Fruit fly (Drosophila melanogaster) whole organism, embryonic: ENCODE measurements around the gene CG34056.

ENCODE experiments used
- Atf3 ChIP-seq: fragments of 200-800 bp; sonication (Bioruptor generic); optimal IDR thresholded peaks from 3 replicates; lab custom pipeline; 2016; ENCODE audit warnings: missing biosample characterization, missing genetic modification characterization
- BtbVII ChIP-seq: fragments of 200-800 bp; sonication (Bioruptor generic); optimal IDR thresholded peaks from 3 replicates; lab custom pipeline; 2017; ENCODE audit warnings: missing biosample characterization, mild to moderate bottlenecking, missing genetic modification characterization
- CG1024 ChIP-seq: fragments of 200-800 bp; sonication (Bioruptor generic); IDR thresholded peaks from 2 replicates; pipeline ENCODE4 v1.3.6; 2022; ENCODE audit warnings: missing biosample characterization, missing genetic modification characterization
- CG11560 ChIP-seq: fragments of 200-800 bp; sonication (Bioruptor generic); IDR thresholded peaks from 3 replicates; pipeline ENCODE4 v1.3.6; 2022; ENCODE audit warnings: missing biosample characterization, missing genetic modification characterization
- CG14965 ChIP-seq: fragments of 200-800 bp; sonication (Bioruptor generic); optimal IDR thresholded peaks from 2 replicates; lab custom pipeline; 2016; ENCODE audit warnings: missing biosample characterization, missing genetic modification characterization, borderline replicate concordance
- CG16813 ChIP-seq: fragments of 200-800 bp; sonication (Bioruptor generic); IDR thresholded peaks from 3 replicates; pipeline ENCODE4 v1.3.6; 2022; ENCODE audit warnings: missing biosample characterization, missing genetic modification characterization; ENCODE audit not compliant: partially characterized antibody
- CG17186 ChIP-seq: fragments of 200-800 bp; sonication (Bioruptor generic); optimal IDR thresholded peaks from 3 replicates; lab custom pipeline; 2017; ENCODE audit warnings: missing biosample characterization, missing genetic modification reagents, missing genetic modification characterization
- CG18599 ChIP-seq: fragments of 200-800 bp; sonication (Bioruptor generic); optimal IDR thresholded peaks from 3 replicates; lab custom pipeline; 2017; ENCODE audit warnings: missing biosample characterization, missing genetic modification characterization, mild to moderate bottlenecking, moderate library complexity, missing genetic modification reagents
- CG3065 ChIP-seq: fragments of 200-800 bp; sonication (Bioruptor generic); optimal IDR thresholded peaks from 2 replicates; lab custom pipeline; 2016; ENCODE audit warnings: missing biosample characterization, missing genetic modification characterization
- CG31224 ChIP-seq: fragments of 200-800 bp; sonication (Bioruptor generic); IDR thresholded peaks from 2 replicates; pipeline ENCODE4 v1.3.6; 2022; ENCODE audit warnings: missing biosample characterization, missing genetic modification characterization
- CG4424 ChIP-seq: fragments of 200-800 bp; sonication (Bioruptor generic); optimal IDR thresholded peaks from 3 replicates; lab custom pipeline; 2016; ENCODE audit warnings: missing biosample characterization, missing genetic modification characterization
- CG4820 ChIP-seq: fragments of 200-800 bp; sonication (Bioruptor generic); optimal IDR thresholded peaks from 3 replicates; lab custom pipeline; 2016; ENCODE audit warnings: missing biosample characterization, missing genetic modification characterization
- CG6254 ChIP-seq: fragments of 200-800 bp; sonication (Bioruptor generic); optimal IDR thresholded peaks from 3 replicates; lab custom pipeline; 2017; ENCODE audit warnings: mild to moderate bottlenecking, missing biosample characterization, missing genetic modification reagents, missing genetic modification characterization
- CG6689 ChIP-seq: fragments of 200-800 bp; sonication (Bioruptor generic); IDR thresholded peaks from 2 replicates; pipeline ENCODE4 v1.3.6; 2022; ENCODE audit warnings: missing biosample characterization, missing genetic modification characterization
- CG7271 ChIP-seq: fragments of 200-800 bp; sonication (Bioruptor generic); optimal IDR thresholded peaks from 2 replicates; lab custom pipeline; 2018; ENCODE audit warnings: missing biosample characterization, mild to moderate bottlenecking, missing genetic modification characterization, moderate library complexity
- CG7372 ChIP-seq: fragments of 200-800 bp; sonication (Bioruptor generic); IDR thresholded peaks from 2 replicates; pipeline ENCODE4 v1.3.6; 2022; ENCODE audit warnings: missing biosample characterization, missing genetic modification characterization
- CG8359 ChIP-seq: fragments of 200-800 bp; sonication (Bioruptor generic); optimal IDR thresholded peaks from 2 replicates; lab custom pipeline; 2017; ENCODE audit warnings: missing biosample characterization, mild to moderate bottlenecking, missing genetic modification characterization, borderline replicate concordance
- CG9437 ChIP-seq: fragments of 200-800 bp; sonication (Bioruptor generic); optimal IDR thresholded peaks from 2 replicates; lab custom pipeline; 2018; ENCODE audit warnings: missing biosample characterization, mild to moderate bottlenecking, missing genetic modification characterization
- CrebB ChIP-seq: fragments of 200-800 bp; sonication (Bioruptor generic); optimal IDR thresholded peaks from 3 replicates; lab custom pipeline; 2018; ENCODE audit warnings: missing biosample characterization, mild to moderate bottlenecking, missing genetic modification characterization
- Dbx ChIP-seq: fragments of 200-800 bp; sonication (Bioruptor generic); IDR thresholded peaks from 3 replicates; pipeline ENCODE4 v1.3.6; 2022; ENCODE audit warnings: missing biosample characterization, missing genetic modification characterization
- Dref ChIP-seq: fragments of 200-800 bp; sonication (Bioruptor generic); IDR thresholded peaks from 2 replicates; pipeline ENCODE4 v1.3.6; 2022; ENCODE audit warnings: missing biosample characterization, missing genetic modification characterization
- Drgx ChIP-seq: fragments of 200-800 bp; sonication (Bioruptor generic); IDR thresholded peaks from 2 replicates; pipeline ENCODE4 v1.3.6; 2022; ENCODE audit warnings: missing biosample characterization, missing genetic modification characterization
- Hr3 ChIP-seq: fragments of 200-800 bp; sonication (Bioruptor generic); optimal IDR thresholded peaks from 3 replicates; lab custom pipeline; 2016; ENCODE audit warnings: missing biosample characterization, missing genetic modification characterization
- Lhr ChIP-seq: fragments of 200-800 bp; sonication (Bioruptor generic); optimal IDR thresholded peaks from 3 replicates; lab custom pipeline; 2017; ENCODE audit warnings: mild to moderate bottlenecking, missing biosample characterization, missing genetic modification reagents, missing genetic modification characterization
- Max ChIP-seq: fragments of 200-800 bp; sonication (Bioruptor generic); optimal IDR thresholded peaks from 2 replicates; lab custom pipeline; 2016; ENCODE audit warnings: missing biosample characterization, mild to moderate bottlenecking, missing genetic modification characterization
- Ravus ChIP-seq: fragments of 200-800 bp; sonication (Bioruptor generic); IDR thresholded peaks from 2 replicates; pipeline ENCODE4 v1.3.6; 2022; ENCODE audit warnings: missing biosample characterization, missing genetic modification characterization
- Sry-δ ChIP-seq: fragments of 200-800 bp; sonication (Bioruptor generic); optimal IDR thresholded peaks from 2 replicates; lab custom pipeline; 2016; ENCODE audit warnings: missing biosample characterization, missing genetic modification characterization
- Taf1 ChIP-seq: fragments of 200-800 bp; sonication (Bioruptor generic); IDR thresholded peaks from 2 replicates; pipeline ENCODE4 v1.3.6; 2022; ENCODE audit warnings: missing biosample characterization, missing genetic modification characterization
- Tbp ChIP-seq: fragments of >200 bp; optimal IDR thresholded peaks from 2 replicates; lab custom pipeline; 2018; ENCODE audit warnings: missing biosample characterization, missing genetic modification characterization
- br ChIP-seq: fragments of >200 bp; optimal IDR thresholded peaks from 2 replicates; lab custom pipeline; 2017
- btn ChIP-seq: fragments of 200-800 bp; sonication (Bioruptor generic); optimal IDR thresholded peaks from 2 replicates; lab custom pipeline; 2016; ENCODE audit warnings: missing biosample characterization, missing genetic modification characterization
- dmrt11E ChIP-seq: fragments of 200-800 bp; sonication (Bioruptor generic); optimal IDR thresholded peaks from 3 replicates; lab custom pipeline; 2018; ENCODE audit warnings: missing biosample characterization, mild to moderate bottlenecking, missing genetic modification characterization, moderate library complexity
- dmrt99B ChIP-seq: fragments of 200-800 bp; sonication (Bioruptor generic); optimal IDR thresholded peaks from 2 replicates; lab custom pipeline; 2018; ENCODE audit warnings: missing biosample characterization, mild to moderate bottlenecking, missing genetic modification characterization, moderate library complexity
- fru ChIP-seq: fragments of >200 bp; optimal IDR thresholded peaks from 2 replicates; lab custom pipeline; 2017
- gfzf ChIP-seq: fragments of 200-800 bp; sonication (Bioruptor generic); optimal IDR thresholded peaks from 2 replicates; lab custom pipeline; 2016; ENCODE audit warnings: missing biosample characterization, mild to moderate bottlenecking, missing genetic modification characterization, moderate library complexity
- gsb ChIP-seq: fragments of 200-800 bp; sonication (Bioruptor generic); IDR thresholded peaks from 2 replicates; pipeline ENCODE4 v1.3.6; 2022; ENCODE audit warnings: missing biosample characterization, missing genetic modification characterization
- knrl ChIP-seq: fragments of 200-800 bp; sonication (Bioruptor generic); IDR thresholded peaks from 3 replicates; pipeline ENCODE4 v1.3.6; 2022; ENCODE audit warnings: missing biosample characterization, missing genetic modification characterization; ENCODE audit not compliant: partially characterized antibody
- mld ChIP-seq: fragments of 200-800 bp; sonication (Bioruptor generic); IDR thresholded peaks from 3 replicates; pipeline ENCODE4 v1.3.6; 2022; ENCODE audit warnings: missing biosample characterization, missing genetic modification characterization; ENCODE audit not compliant: partially characterized antibody
- nom ChIP-seq: fragments of 200-800 bp; sonication (Bioruptor generic); optimal IDR thresholded peaks from 2 replicates; lab custom pipeline; 2017; ENCODE audit warnings: missing biosample characterization, missing genetic modification characterization, mild to moderate bottlenecking, moderate library complexity, missing genetic modification reagents
- pho ChIP-seq: fragments of 200-800 bp; sonication (Bioruptor generic); optimal IDR thresholded peaks from 2 replicates; lab custom pipeline; 2016; ENCODE audit warnings: missing biosample characterization, missing genetic modification characterization
- sc ChIP-seq, 3 experiments: fragments of >200 bp in 2 of 3; fragments of 200-800 bp in 1 of 3; sonication (Bioruptor generic) in 1 of 3; optimal IDR thresholded peaks; 2 replicates in 2 of 3; 3 replicates in 1 of 3; lab custom pipeline; 2017; ENCODE audit warnings: mild to moderate bottlenecking in 1 of 3, missing biosample characterization in 1 of 3, missing genetic modification characterization in 1 of 3, missing genetic modification reagents in 1 of 3
- sd ChIP-seq: fragments of 200-800 bp; sonication (Bioruptor generic); optimal IDR thresholded peaks from 3 replicates; lab custom pipeline; 2018; ENCODE audit warnings: missing biosample characterization, mild to moderate bottlenecking, missing genetic modification characterization, moderate library complexity
- sna ChIP-seq: fragments of 200-800 bp; sonication (Bioruptor generic); IDR thresholded peaks from 2 replicates; pipeline ENCODE4 v1.3.6; 2022; ENCODE audit warnings: missing biosample characterization, missing genetic modification characterization; ENCODE audit not compliant: partially characterized antibody
- stwl ChIP-seq: fragments of 200-800 bp; sonication (Bioruptor generic); optimal IDR thresholded peaks from 3 replicates; lab custom pipeline; 2018; ENCODE audit warnings: missing biosample characterization, mild to moderate bottlenecking, missing genetic modification characterization, moderate library complexity
- sug ChIP-seq: fragments of 200-800 bp; optimal IDR thresholded peaks from 2 replicates; lab custom pipeline; 2019; ENCODE audit warnings: missing biosample characterization, mild to moderate bottlenecking, missing genetic modification characterization, moderate library complexity
- tin ChIP-seq: fragments of 200-800 bp; sonication (Bioruptor generic); optimal IDR thresholded peaks from 3 replicates; lab custom pipeline; 2016; ENCODE audit warnings: missing biosample characterization, missing genetic modification characterization
- trh ChIP-seq: fragments of 200-800 bp; sonication (Bioruptor generic); optimal IDR thresholded peaks from 2 replicates; lab custom pipeline; 2016; ENCODE audit warnings: missing biosample characterization, missing genetic modification characterization
- twi ChIP-seq: fragments of 200-800 bp; optimal IDR thresholded peaks from 2 replicates; lab custom pipeline; 2019; ENCODE audit warnings: missing biosample characterization, mild to moderate bottlenecking, missing genetic modification characterization, moderate library complexity
- tx ChIP-seq: fragments of 200-800 bp; sonication (Bioruptor generic); optimal IDR thresholded peaks from 2 replicates; lab custom pipeline; 2016; ENCODE audit warnings: missing biosample characterization, missing genetic modification characterization
- wdn ChIP-seq: fragments of 200-800 bp; sonication (Bioruptor generic); IDR thresholded peaks from 2 replicates; pipeline ENCODE4 v1.3.6; 2022; ENCODE audit warnings: missing biosample characterization, missing genetic modification characterization
- z ChIP-seq: fragments of 200-800 bp; sonication (Bioruptor generic); IDR thresholded peaks from 3 replicates; pipeline ENCODE4 v1.3.6; 2022; ENCODE audit warnings: missing biosample characterization, missing genetic modification characterization

CG34056 gene

DNA sequence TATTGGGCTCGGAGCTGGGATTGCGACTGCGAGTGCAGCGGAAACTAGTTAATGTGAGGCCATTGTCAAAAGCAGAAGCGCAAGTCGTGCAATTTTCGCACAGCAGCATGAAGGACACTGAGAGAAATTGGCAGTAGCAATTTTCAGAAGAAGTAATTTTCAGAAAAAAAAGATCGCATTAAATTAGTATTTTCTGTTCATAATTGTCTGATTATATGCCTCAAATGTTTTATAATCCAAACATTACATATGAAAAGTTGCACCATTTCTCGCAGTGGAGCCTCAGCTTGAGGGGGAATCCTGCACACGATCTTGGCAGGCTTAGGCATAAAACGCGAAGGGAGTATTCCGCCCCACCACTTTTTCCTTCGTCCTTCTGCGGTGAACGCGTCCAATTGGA lies 8.6 kb downstream of the CG34056 start (continued):
- TF ChIP-seq Max (GFP tag; lab: Kevin White, UChicago) (peak; percentile 43), Dref (GFP tag; lab: Robert Waterston, UW) (no peak), tx (GFP tag; lab: Kevin White, UChicago) (peak; percentile 39), sug (tag; lab: Kevin White, UChicago) (no peak), CG17186 (GFP tag; lab: Kevin White, UChicago) (no peak), pho (GFP tag; lab: Kevin White, UChicago) (no peak), CG6689 (peak; percentile 74), z (GFP tag; lab: Robert Waterston, UW) (no peak), dmrt11E (tag; lab: Kevin White, UChicago) (peak; percentile 91), trh (GFP tag; lab: Kevin White, UChicago) (no peak), CG18599 (GFP tag; lab: Kevin White, UChicago) (peak; percentile 52), br (lab: Kevin White, UChicago) (no peak), Dbx (GFP tag; lab: Robert Waterston, UW) (no peak), tin (peak; percentile 45), Taf1 (GFP tag; lab: Robert Waterston, UW) (no peak), knrl (GFP tag; lab: Robert Waterston, UW) (no peak), CG3065 (GFP tag; lab: Kevin White, UChicago) (peak; percentile 36), mld (GFP tag; lab: Robert Waterston, UW) (no peak), Atf3 (peak; percentile 38), CG4820 (GFP tag; lab: Kevin White, UChicago) (peak; percentile 79), CG31224 (GFP tag; lab: Robert Waterston, UW) (no peak), Lhr (peak; percentile 38), CG16813 (no peak), sc (optimal IDR thresholded peaks at IDR 0.05; lab: Kevin White, UChicago) (no peak), sc (GFP tag; optimal IDR thresholded peaks at IDR 0.05; lab: Kevin White, UChicago) (peak; percentile 49), BtbVII (no peak), sd (tag; lab: Kevin White, UChicago) (no peak), nom (GFP tag; lab: Kevin White, UChicago) (no peak), CG4424 (GFP tag; lab: Kevin White, UChicago) (peak; percentile 63), fru (lab: Kevin White, UChicago) (no peak), dmrt99B (tag; lab: Kevin White, UChicago) (peak; percentile 60), sna (GFP tag; lab: Robert Waterston, UW) (no peak), CG6254 (GFP tag; lab: Kevin White, UChicago) (peak; percentile 58), CrebB (tag; lab: Kevin White, UChicago) (peak; percentile 8), Tbp (GFP tag; lab: Kevin White, UChicago) (no peak), gfzf (GFP tag; lab: Kevin White, UChicago) (no peak), Ravus (GFP tag; lab: Robert Waterston, UW) (no peak), CG8359 (GFP tag; lab: Kevin White, UChicago) (peak; percentile 44), gsb (GFP tag; lab: Robert Waterston, UW) (no peak), wdn (GFP tag; lab: Robert Waterston, UW) (no peak), twi (tag; lab: Kevin White, UChicago) (peak; percentile 46), CG7271 (no peak), Hr3 (GFP tag; lab: Kevin White, UChicago) (peak; percentile 44), Sry-δ (GFP tag; lab: Kevin White, UChicago) (peak; percentile 8), btn (GFP tag; lab: Kevin White, UChicago) (peak; percentile 18), CG11560 (no peak), CG9437 (peak; percentile 10), Drgx (no peak), stwl (tag; lab: Kevin White, UChicago) (peak; percentile 29), CG7372 (GFP tag; lab: Robert Waterston, UW) (no peak), CG1024 (GFP tag; lab: Robert Waterston, UW) (peak; percentile 48; the same call in 1 of the 2 replicates), CG14965 (GFP tag; lab: Kevin White, UChicago) (no peak)
